Worm (Caenorhabditis elegans): ENCODE results near the gene C14C10.2.
A peak's percentile ranks its signal among the peaks of the same experiment; 100 is the strongest.

C14C10.2 gene

ce11 chrV:12601835-12602234 is 9.6 kb upstream of the C14C10.2 start:
- TF ChIP-seq blmp-1 (tag; optimal IDR thresholded peaks at IDR 0.05) (no peak), unc-120 (tag; optimal IDR thresholded peaks at IDR 0.05; ENCODE audit: poor library complexity, severe bottlenecking) (no peak), flh-1 (GFP tag; optimal IDR thresholded peaks at IDR 0.05) (no peak), bed-3 (GFP tag; optimal IDR thresholded peaks at IDR 0.05) (no peak), elt-3 (tag; optimal IDR thresholded peaks at IDR 0.05) (no peak), M03D4.4 (tag; optimal IDR thresholded peaks at IDR 0.05) (no peak), sem-2 (GFP tag; optimal IDR thresholded peaks at IDR 0.05) (no peak), pha-4 (tag; optimal IDR thresholded peaks at IDR 0.05) (no peak), lin-32 (GFP tag; optimal IDR thresholded peaks at IDR 0.05) (no peak), lsy-2 (tag; optimal IDR thresholded peaks at IDR 0.05) (no peak)

ce11 chrV:12599510-12600242 is 7.4 kb upstream of the C14C10.2 start, which contains the start of gene C14C10.5:
Gene C14C10.5 (plus strand): TSS chrV:12600192.
- TF ChIP-seq ztf-11 (tag; optimal IDR thresholded peaks at IDR 0.05) (no peak), mep-1 (tag; optimal IDR thresholded peaks at IDR 0.05) (peak; percentile 1)

- no peak for TF ChIP-seq ceh-43 (GFP tag; optimal IDR thresholded peaks at IDR 0.05)
- TF ChIP-seq mep-1 (tag; optimal IDR thresholded peaks at IDR 0.05): no peak
- no peak for TF ChIP-seq cnd-1 (tag; optimal IDR thresholded peaks at IDR 0.05)
- TF ChIP-seq elt-3 (tag; optimal IDR thresholded peaks at IDR 0.05): no peak
Measured at ce11 chrV:12599110-12599509, 6.8 kb upstream of the C14C10.2 start, which contains the start of the genes C14C10.10 and ril-2. Gene C14C10.10 (minus strand): TSS chrV:12599128. Gene ril-2 (minus strand): TSS chrV:12599157.

ce11 chrV:12596795-12597194 is 4.5 kb upstream of the C14C10.2 start:
- TF ChIP-seq ces-1 (GFP tag; optimal IDR thresholded peaks at IDR 0.05) (no peak), hlh-1 (tag; optimal IDR thresholded peaks at IDR 0.05) (peak; percentile 53), elt-1 (tag; optimal IDR thresholded peaks at IDR 0.05; ENCODE audit: borderline replicate concordance, insufficient read depth) (no peak), ceh-43 (GFP tag; optimal IDR thresholded peaks at IDR 0.05) (peak; percentile 59), pha-4 (tag; optimal IDR thresholded peaks at IDR 0.05) (peak; percentile 63), lin-13 (tag; optimal IDR thresholded peaks at IDR 0.05) (peak; percentile 25), nhr-12 (tag; optimal IDR thresholded peaks at IDR 0.05) (no peak), drap-1 (GFP tag; optimal IDR thresholded peaks at IDR 0.05) (peak; percentile 83), sptf-1 (tag; optimal IDR thresholded peaks at IDR 0.05) (peak; percentile 85), lin-32 (GFP tag; optimal IDR thresholded peaks at IDR 0.05) (peak; percentile 48), cnd-1 (tag; optimal IDR thresholded peaks at IDR 0.05) (peak; percentile 78), bed-3 (GFP tag; optimal IDR thresholded peaks at IDR 0.05) (peak; percentile 64), ceh-83 (GFP tag; optimal IDR thresholded peaks at IDR 0.05) (peak; percentile 82), ham-2 (GFP tag; optimal IDR thresholded peaks at IDR 0.05) (peak; percentile 63), unc-62 (GFP tag; optimal IDR thresholded peaks at IDR 0.05) (no peak), sem-2 (GFP tag; optimal IDR thresholded peaks at IDR 0.05) (peak; percentile 67), tbx-8 (GFP tag; optimal IDR thresholded peaks at IDR 0.05) (peak; percentile 69), unc-39 (tag; optimal IDR thresholded peaks at IDR 0.05) (no peak), unc-120 (tag; optimal IDR thresholded peaks at IDR 0.05; ENCODE audit: poor library complexity, severe bottlenecking) (peak; percentile 42), mls-2 (tag; optimal IDR thresholded peaks at IDR 0.05) (peak; percentile 87), M03D4.4 (tag; optimal IDR thresholded peaks at IDR 0.05) (peak; percentile 84), lsy-2 (tag; optimal IDR thresholded peaks at IDR 0.05) (peak; percentile 42)

ce11 chrV:12596196-12596595 is 3.9 kb upstream of the C14C10.2 start, which contains the start of gene mma-1:
Gene mma-1 (minus strand): TSS chrV:12596296.
- TF ChIP-seq nhr-237 (tag; optimal IDR thresholded peaks at IDR 0.05) (no peak), elt-3 (tag; optimal IDR thresholded peaks at IDR 0.05) (no peak), blmp-1 (tag; optimal IDR thresholded peaks at IDR 0.05) (no peak), lsy-2 (tag; optimal IDR thresholded peaks at IDR 0.05) (no peak), snpc-4 (tag; optimal IDR thresholded peaks at IDR 0.05) (no peak), mab-5 (tag; optimal IDR thresholded peaks at IDR 0.05) (no peak), cnd-1 (tag; optimal IDR thresholded peaks at IDR 0.05) (no peak), bed-3 (GFP tag; optimal IDR thresholded peaks at IDR 0.05) (no peak), pha-4 (tag; optimal IDR thresholded peaks at IDR 0.05) (no peak), nhr-2 (tag; optimal IDR thresholded peaks at IDR 0.05) (no peak), nhr-28 (tag; optimal IDR thresholded peaks at IDR 0.05) (no peak), nhr-12 (tag; optimal IDR thresholded peaks at IDR 0.05) (no peak)

Data from whole organism, mixed stage, embryonic.